Fruit fly (Drosophila melanogaster) whole organism, embryonic: ENCODE data around the gene CG44044.

Experiments
- Ada2b ChIP-seq: fragments of 200-800 bp; sonication (Bioruptor generic); IDR thresholded peaks from 2 replicates; pipeline ENCODE4 v1.3.6; 2022; ENCODE audit warnings: missing biosample characterization, missing genetic modification characterization
- CG11723 ChIP-seq: fragments of 200-800 bp; sonication (Bioruptor generic); optimal IDR thresholded peaks from 2 replicates; lab custom pipeline; 2017; ENCODE audit warnings: missing biosample characterization, mild to moderate bottlenecking, missing genetic modification characterization
- CG12299 ChIP-seq: fragments of 200-800 bp; sonication (Bioruptor generic); optimal IDR thresholded peaks from 2 replicates; lab custom pipeline; 2018; ENCODE audit warnings: missing biosample characterization, mild to moderate bottlenecking, missing genetic modification characterization
- CG14860 ChIP-seq: fragments of 200-800 bp; sonication (Bioruptor generic); IDR thresholded peaks from 3 replicates; pipeline ENCODE4 v1.3.6; 2022; ENCODE audit warnings: missing biosample characterization, missing genetic modification characterization; ENCODE audit not compliant: partially characterized antibody
- CG15269 ChIP-seq: fragments of 200-800 bp; sonication (Bioruptor generic); optimal IDR thresholded peaks from 2 replicates; lab custom pipeline; 2018; ENCODE audit warnings: missing biosample characterization, mild to moderate bottlenecking, missing genetic modification characterization, moderate library complexity
- CG1647 ChIP-seq: fragments of 200-800 bp; sonication (Bioruptor generic); optimal IDR thresholded peaks from 3 replicates; lab custom pipeline; 2016; ENCODE audit warnings: missing biosample characterization, missing genetic modification characterization
- CG16779 ChIP-seq: fragments of 200-800 bp; sonication (Bioruptor generic); IDR thresholded peaks from 2 replicates; pipeline ENCODE4 v1.3.6; 2022; ENCODE audit warnings: missing biosample characterization, missing genetic modification characterization
- CG17328 ChIP-seq: fragments of 200-800 bp; sonication (Bioruptor generic); IDR thresholded peaks from 2 replicates; pipeline ENCODE4 v1.3.6; 2022; ENCODE audit warnings: missing biosample characterization, missing genetic modification characterization
- CG17568 ChIP-seq: fragments of 200-800 bp; sonication (Bioruptor generic); optimal IDR thresholded peaks from 2 replicates; lab custom pipeline; 2018; ENCODE audit warnings: missing biosample characterization, mild to moderate bottlenecking, missing genetic modification characterization, moderate library complexity
- CG2889 ChIP-seq: fragments of 200-800 bp; sonication (Bioruptor generic); IDR thresholded peaks from 3 replicates; pipeline ENCODE4 v1.3.6; 2022; ENCODE audit warnings: missing biosample characterization, missing genetic modification characterization
- CG34376 ChIP-seq: fragments of 200-800 bp; sonication (Bioruptor generic); optimal IDR thresholded peaks from 2 replicates; lab custom pipeline; 2018; ENCODE audit warnings: missing biosample characterization, mild to moderate bottlenecking, missing genetic modification characterization
- CG4360 ChIP-seq: fragments of 200-800 bp; sonication (Bioruptor generic); IDR thresholded peaks from 2 replicates; pipeline ENCODE4 v1.3.6; 2022; ENCODE audit warnings: missing biosample characterization, missing genetic modification characterization
- CG4617 ChIP-seq: fragments of 200-800 bp; sonication (Bioruptor generic); optimal IDR thresholded peaks from 3 replicates; lab custom pipeline; 2016; ENCODE audit warnings: missing biosample characterization, missing genetic modification characterization, borderline replicate concordance
- CG7963 ChIP-seq: fragments of 200-800 bp; sonication (Bioruptor generic); IDR thresholded peaks from 3 replicates; pipeline ENCODE4 v1.3.6; 2022; ENCODE audit warnings: missing biosample characterization, missing genetic modification characterization; ENCODE audit not compliant: partially characterized antibody
- CG8281 ChIP-seq: fragments of 200-800 bp; sonication (Bioruptor generic); optimal IDR thresholded peaks from 2 replicates; lab custom pipeline; 2018; ENCODE audit warnings: missing biosample characterization, mild to moderate bottlenecking, missing genetic modification characterization, moderate library complexity
- Dad ChIP-seq: fragments of 200-800 bp; sonication (Bioruptor generic); optimal IDR thresholded peaks from 3 replicates; lab custom pipeline; 2016; ENCODE audit warnings: missing biosample characterization, missing genetic modification characterization
- Dbx ChIP-seq: fragments of 200-800 bp; sonication (Bioruptor generic); IDR thresholded peaks from 3 replicates; pipeline ENCODE4 v1.3.6; 2022; ENCODE audit warnings: missing biosample characterization, missing genetic modification characterization
- Deaf1 ChIP-seq: fragments of 200-800 bp; optimal IDR thresholded peaks from 3 replicates; lab custom pipeline; 2019; ENCODE audit warnings: missing biosample characterization, mild to moderate bottlenecking, missing genetic modification characterization, moderate library complexity
- Dll ChIP-seq: fragments of 200-800 bp; sonication (Bioruptor generic); IDR thresholded peaks from 4 replicates; pipeline ENCODE4 v1.3.6; 2022; ENCODE audit warnings: missing biosample characterization, missing genetic modification characterization; ENCODE audit not compliant: partially characterized antibody
- ERR ChIP-seq: fragments of 200-800 bp; sonication (Bioruptor generic); optimal IDR thresholded peaks from 2 replicates; lab custom pipeline; 2016; ENCODE audit warnings: missing biosample characterization, missing genetic modification characterization
- Elba2 ChIP-seq: fragments of 200-800 bp; sonication (Bioruptor generic); optimal IDR thresholded peaks from 3 replicates; lab custom pipeline; 2016; ENCODE audit warnings: missing biosample characterization, missing genetic modification characterization
- Ets65A ChIP-seq: fragments of 200-800 bp; sonication (Bioruptor generic); peaks from one replicate; lab custom pipeline; 2016; ENCODE audit warnings: missing biosample characterization, missing genetic modification characterization
- Ets97D ChIP-seq: fragments of 200-800 bp; sonication (Bioruptor generic); optimal IDR thresholded peaks from 3 replicates; lab custom pipeline; 2016; ENCODE audit warnings: missing biosample characterization, missing genetic modification characterization
- Fer3 ChIP-seq: fragments of 200-800 bp; sonication (Bioruptor generic); optimal IDR thresholded peaks from 2 replicates; lab custom pipeline; 2018; ENCODE audit warnings: missing biosample characterization, mild to moderate bottlenecking, missing genetic modification characterization, moderate library complexity
- Hr51 ChIP-seq, 2 experiments: fragments of 200-800 bp; sonication (Bioruptor generic); optimal IDR thresholded peaks; 2 replicates in 1 of 2; 3 replicates in 1 of 2; lab custom pipeline; 2016 to 2018; ENCODE audit warnings: missing biosample characterization in 2 of 2, missing genetic modification characterization in 2 of 2, mild to moderate bottlenecking in 1 of 2, moderate library complexity in 1 of 2
- Side ChIP-seq: fragments of 200-800 bp; sonication (Bioruptor generic); optimal IDR thresholded peaks from 2 replicates; lab custom pipeline; 2016; ENCODE audit warnings: missing biosample characterization, missing genetic modification characterization
- Sox102F ChIP-seq: fragments of 200-800 bp; sonication (Bioruptor generic); optimal IDR thresholded peaks from 2 replicates; lab custom pipeline; 2018; ENCODE audit warnings: missing biosample characterization, mild to moderate bottlenecking, missing genetic modification characterization, moderate library complexity
- bowl ChIP-seq: fragments of 200-800 bp; sonication (Bioruptor generic); IDR thresholded peaks from 2 replicates; pipeline ENCODE4 v1.3.6; 2022; ENCODE audit warnings: missing biosample characterization, missing genetic modification characterization
- cad ChIP-seq: fragments of >200 bp; optimal IDR thresholded peaks from 2 replicates; lab custom pipeline; 2017; ENCODE audit warnings: missing biosample characterization, missing genetic modification characterization
- crp ChIP-seq, 2 experiments: fragments of 200-800 bp; sonication (Bioruptor generic); optimal IDR thresholded peaks; 2 replicates in 1 of 2; 3 replicates in 1 of 2; lab custom pipeline; 2017; ENCODE audit warnings: missing biosample characterization in 2 of 2, missing genetic modification characterization in 2 of 2, mild to moderate bottlenecking in 1 of 2, moderate library complexity in 1 of 2
- cwo ChIP-seq: fragments of 200-800 bp; sonication (Bioruptor generic); optimal IDR thresholded peaks from 3 replicates; lab custom pipeline; 2017; ENCODE audit warnings: missing biosample characterization, missing genetic modification characterization, mild to moderate bottlenecking, moderate library complexity, missing genetic modification reagents
- dimm ChIP-seq: fragments of 200-800 bp; sonication (Bioruptor generic); IDR thresholded peaks from 2 replicates; pipeline ENCODE4 v1.3.6; 2022; ENCODE audit warnings: missing biosample characterization, missing genetic modification characterization
- dm ChIP-seq: fragments of 200-800 bp; sonication (Bioruptor generic); optimal IDR thresholded peaks from 3 replicates; lab custom pipeline; 2016; ENCODE audit warnings: missing biosample characterization, missing genetic modification characterization
- dmrt11E ChIP-seq: fragments of 200-800 bp; sonication (Bioruptor generic); optimal IDR thresholded peaks from 3 replicates; lab custom pipeline; 2018; ENCODE audit warnings: missing biosample characterization, mild to moderate bottlenecking, missing genetic modification characterization, moderate library complexity
- ewg ChIP-seq: fragments of 200-800 bp; sonication (Bioruptor generic); optimal IDR thresholded peaks from 3 replicates; lab custom pipeline; 2017; ENCODE audit warnings: mild to moderate bottlenecking, missing biosample characterization, missing genetic modification reagents, missing genetic modification characterization
- exex ChIP-seq: fragments of 200-800 bp; sonication (Bioruptor generic); optimal IDR thresholded peaks from 4 replicates; lab custom pipeline; 2018; ENCODE audit warnings: missing biosample characterization, mild to moderate bottlenecking, missing genetic modification characterization, moderate library complexity
- fd3F ChIP-seq: fragments of 200-800 bp; sonication (Bioruptor generic); optimal IDR thresholded peaks from 2 replicates; lab custom pipeline; 2018; ENCODE audit warnings: missing biosample characterization, mild to moderate bottlenecking, missing genetic modification characterization, moderate library complexity
- ftz-f1 ChIP-seq: fragments of 200-800 bp; sonication (Bioruptor generic); optimal IDR thresholded peaks from 2 replicates; lab custom pipeline; 2016; ENCODE audit warnings: missing biosample characterization, missing genetic modification characterization
- gem ChIP-seq: fragments of 200-800 bp; sonication (Bioruptor generic); optimal IDR thresholded peaks from 2 replicates; lab custom pipeline; 2019; ENCODE audit warnings: missing biosample characterization, mild to moderate bottlenecking, missing genetic modification characterization, moderate library complexity
- gfzf ChIP-seq: fragments of 200-800 bp; sonication (Bioruptor generic); optimal IDR thresholded peaks from 2 replicates; lab custom pipeline; 2016; ENCODE audit warnings: missing biosample characterization, mild to moderate bottlenecking, missing genetic modification characterization, moderate library complexity
- gsb-n ChIP-seq: fragments of 200-800 bp; sonication (Bioruptor generic); optimal IDR thresholded peaks from 3 replicates; lab custom pipeline; 2018; ENCODE audit warnings: missing biosample characterization, mild to moderate bottlenecking, missing genetic modification characterization
- lab ChIP-seq: fragments of 200-800 bp; sonication (Bioruptor generic); optimal IDR thresholded peaks from 3 replicates; lab custom pipeline; 2017; ENCODE audit warnings: missing biosample characterization, missing genetic modification characterization, mild to moderate bottlenecking, moderate library complexity, missing genetic modification reagents
- lmd ChIP-seq: fragments of 200-800 bp; sonication (Bioruptor generic); IDR thresholded peaks from 2 replicates; pipeline ENCODE4 v1.3.6; 2022; ENCODE audit warnings: missing biosample characterization, missing genetic modification characterization
- nerfin-1 ChIP-seq: fragments of 200-800 bp; sonication (Bioruptor generic); optimal IDR thresholded peaks from 3 replicates; lab custom pipeline; 2019; ENCODE audit warnings: missing biosample characterization, mild to moderate bottlenecking, missing genetic modification characterization, moderate library complexity
- shn ChIP-seq: fragments of 200-800 bp; sonication (Bioruptor generic); optimal IDR thresholded peaks from 3 replicates; lab custom pipeline; 2016; ENCODE audit warnings: missing biosample characterization, missing genetic modification characterization
- slp2 ChIP-seq: fragments of 200-800 bp; sonication (Bioruptor generic); optimal IDR thresholded peaks from 2 replicates; lab custom pipeline; 2016; ENCODE audit warnings: missing biosample characterization, missing genetic modification characterization
- sob ChIP-seq: fragments of 200-800 bp; sonication (Bioruptor generic); IDR thresholded peaks from 2 replicates; pipeline ENCODE4 v1.3.6; 2022; ENCODE audit warnings: missing biosample characterization, missing genetic modification characterization
- trh ChIP-seq: fragments of 200-800 bp; sonication (Bioruptor generic); optimal IDR thresholded peaks from 2 replicates; lab custom pipeline; 2016; ENCODE audit warnings: missing biosample characterization, missing genetic modification characterization
- tx ChIP-seq: fragments of 200-800 bp; sonication (Bioruptor generic); optimal IDR thresholded peaks from 2 replicates; lab custom pipeline; 2016; ENCODE audit warnings: missing biosample characterization, missing genetic modification characterization
- zfh2 ChIP-seq: fragments of 200-800 bp; sonication (Bioruptor generic); optimal IDR thresholded peaks from 2 replicates; lab custom pipeline; 2016; ENCODE audit warnings: missing biosample characterization, missing genetic modification characterization

CG44044 gene

DNA sequence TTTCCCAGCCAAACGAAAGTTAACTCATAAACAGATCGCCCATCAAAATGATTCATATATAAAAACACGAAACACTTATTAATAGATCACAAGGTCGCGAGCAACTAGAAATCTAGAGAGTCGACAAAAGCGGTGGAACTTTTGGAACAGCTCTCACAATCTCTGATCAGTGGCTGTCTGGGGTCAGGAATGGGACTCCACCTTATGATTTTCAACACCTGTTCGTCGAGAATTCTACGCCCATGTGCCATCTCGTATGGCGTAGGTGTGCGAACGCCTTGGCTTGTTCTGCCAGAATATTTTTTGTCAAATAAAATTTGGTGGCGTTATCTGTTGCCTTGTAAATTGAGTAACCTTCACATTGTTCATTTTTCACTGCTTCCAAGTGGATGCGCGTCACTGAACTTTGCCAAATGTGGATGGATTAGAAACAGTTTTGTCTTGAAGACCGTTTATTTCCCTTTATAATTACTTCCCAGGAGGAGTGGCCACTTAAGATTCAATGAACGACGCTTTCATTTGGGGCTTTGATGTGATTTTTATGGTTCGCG, 33.8 kb downstream of the CG44044 start (continued):
- no peak for TF ChIP-seq Ets97D (GFP tag; lab: Kevin White, UChicago)
- TF ChIP-seq fd3F (GFP tag; lab: Kevin White, UChicago) = peak; percentile 5
- no peak for TF ChIP-seq Dad (GFP tag; lab: Kevin White, UChicago)
- no peak for TF ChIP-seq CG7963 (GFP tag; lab: Robert Waterston, UW)
- TF ChIP-seq dm (GFP tag; lab: Kevin White, UChicago) = no peak
- no peak for TF ChIP-seq dmrt11E (tag; lab: Kevin White, UChicago)
- no peak for TF ChIP-seq CG4360 (GFP tag; lab: Robert Waterston, UW)
- no peak for TF ChIP-seq CG17568 (GFP tag; lab: Kevin White, UChicago)
- TF ChIP-seq CG8281 = no peak
- peak; percentile 62 for TF ChIP-seq cwo
- TF ChIP-seq gfzf (GFP tag; lab: Kevin White, UChicago) = no peak
- peak; percentile 91 for TF ChIP-seq Ets65A
- TF ChIP-seq Deaf1 (tag; lab: Kevin White, UChicago) = no peak
- no peak for TF ChIP-seq dimm (GFP tag; lab: Robert Waterston, UW)
- TF ChIP-seq CG2889 (GFP tag; lab: Robert Waterston, UW) = no peak
- peak; percentile 52; the same call in 1 of the 2 replicates for TF ChIP-seq Ada2b (GFP tag; lab: Robert Waterston, UW)
- no peak for TF ChIP-seq crp (GFP tag; optimal IDR thresholded peaks at IDR 0.05; lab: Kevin White, UChicago)
- TF ChIP-seq CG15269 (tag; lab: Kevin White, UChicago) = peak; percentile 54
- TF ChIP-seq CG11723 (GFP tag; lab: Kevin White, UChicago) = no peak
- TF ChIP-seq nerfin-1 (tag; lab: Kevin White, UChicago) = no peak
- peak; percentile 62 for TF ChIP-seq Fer3 (tag; lab: Kevin White, UChicago)
- TF ChIP-seq cad = no peak
- TF ChIP-seq lmd = peak; percentile 31; the same call in 1 of the 2 replicates
- peak; percentile 13 for TF ChIP-seq CG1647 (GFP tag; lab: Kevin White, UChicago)
- TF ChIP-seq CG14860 (GFP tag; lab: Robert Waterston, UW) = no peak
- peak; percentile 77; the same call in 2 of the 3 replicates for TF ChIP-seq Dbx (GFP tag; lab: Robert Waterston, UW)
- peak; percentile 2 for TF ChIP-seq exex (tag; lab: Kevin White, UChicago)
- no peak for TF ChIP-seq Elba2 (GFP tag; lab: Kevin White, UChicago)
- peak; percentile 36 for TF ChIP-seq tx
- TF ChIP-seq ftz-f1 (GFP tag; lab: Kevin White, UChicago) = peak; percentile 95
- no peak for TF ChIP-seq ewg (GFP tag; lab: Kevin White, UChicago)
- TF ChIP-seq CG12299 = no peak
- TF ChIP-seq lab = peak; percentile 73
- peak; percentile 6 for TF ChIP-seq Sox102F (GFP tag; lab: Kevin White, UChicago)
- TF ChIP-seq CG17328 (GFP tag; lab: Robert Waterston, UW) = no peak
- peak; percentile 90 for TF ChIP-seq CG34376 (GFP tag; lab: Kevin White, UChicago)
- no peak for TF ChIP-seq slp2 (GFP tag; lab: Kevin White, UChicago)
- TF ChIP-seq ERR (GFP tag; lab: Kevin White, UChicago) = peak; percentile 35
- TF ChIP-seq gem (tag; lab: Kevin White, UChicago) = peak; percentile 40
- peak; percentile 10 for TF ChIP-seq Side (GFP tag; lab: Kevin White, UChicago)
- 0 out of 2 replicates have a peak, but pooled peaks have one; percentile 22 for TF ChIP-seq bowl
- no peak for TF ChIP-seq gsb-n
- peak; percentile 67 for TF ChIP-seq zfh2 (GFP tag; lab: Kevin White, UChicago)
- peak; percentile 27 for TF ChIP-seq shn (GFP tag; lab: Kevin White, UChicago)
- peak in 1 of 2 experiments; percentile 10 for TF ChIP-seq Hr51 (GFP tag; optimal IDR thresholded peaks at IDR 0.05; lab: Kevin White, UChicago)
- TF ChIP-seq sob (GFP tag; lab: Robert Waterston, UW) = peak; percentile 63
- TF ChIP-seq CG4617 (GFP tag; lab: Kevin White, UChicago) = no peak
- 0 out of 2 replicates have a peak, but pooled peaks have one; percentile 14 for TF ChIP-seq CG16779
- no peak for TF ChIP-seq Dll
- TF ChIP-seq trh (GFP tag; lab: Kevin White, UChicago) = no peak
